Fruit fly (Drosophila melanogaster) whole organism, embryonic: ENCODE data around the gene CG13297.

Experiments
- CG11504 ChIP-seq: fragments of 200-800 bp; sonication (Bioruptor generic); optimal IDR thresholded peaks from 3 replicates; lab custom pipeline; 2019; ENCODE audit warnings: missing biosample characterization, mild to moderate bottlenecking, missing genetic modification characterization, moderate library complexity
- CG13287 ChIP-seq: fragments of 200-800 bp; sonication (Bioruptor generic); IDR thresholded peaks from 2 replicates; pipeline ENCODE4 v1.3.6; 2022; ENCODE audit warnings: missing biosample characterization, missing genetic modification characterization; ENCODE audit not compliant: partially characterized antibody
- CG13624 ChIP-seq: fragments of 200-800 bp; sonication (Bioruptor generic); optimal IDR thresholded peaks from 2 replicates; lab custom pipeline; 2016; ENCODE audit warnings: missing biosample characterization, missing genetic modification characterization
- CG14014 ChIP-seq: fragments of 200-800 bp; sonication (Bioruptor generic); IDR thresholded peaks from 2 replicates; pipeline ENCODE4 v1.3.6; 2022; ENCODE audit warnings: missing biosample characterization, missing genetic modification characterization
- CG14667 ChIP-seq: fragments of 200-800 bp; sonication (Bioruptor generic); IDR thresholded peaks from 2 replicates; pipeline ENCODE4 v1.3.6; 2022; ENCODE audit warnings: missing biosample characterization, missing genetic modification characterization
- CG15696 ChIP-seq: fragments of 200-800 bp; sonication (Bioruptor generic); optimal IDR thresholded peaks from 2 replicates; lab custom pipeline; 2019; ENCODE audit warnings: missing biosample characterization, mild to moderate bottlenecking, missing genetic modification characterization, moderate library complexity
- CG18764 ChIP-seq: fragments of 200-800 bp; sonication (Bioruptor generic); optimal IDR thresholded peaks from 3 replicates; lab custom pipeline; 2016; ENCODE audit warnings: missing biosample characterization, missing genetic modification characterization
- CG2116 ChIP-seq: fragments of 200-800 bp; sonication (Bioruptor generic); optimal IDR thresholded peaks from 3 replicates; lab custom pipeline; 2018; ENCODE audit warnings: missing biosample characterization, mild to moderate bottlenecking, missing genetic modification characterization
- CG2889 ChIP-seq: fragments of 200-800 bp; sonication (Bioruptor generic); IDR thresholded peaks from 3 replicates; pipeline ENCODE4 v1.3.6; 2022; ENCODE audit warnings: missing biosample characterization, missing genetic modification characterization
- CG5953 ChIP-seq: fragments of 200-800 bp; sonication (Bioruptor generic); IDR thresholded peaks from 2 replicates; pipeline ENCODE4 v1.3.6; 2022; ENCODE audit warnings: missing biosample characterization, missing genetic modification characterization
- CG6175 ChIP-seq: fragments of 200-800 bp; sonication (Bioruptor generic); IDR thresholded peaks from 3 replicates; pipeline ENCODE4 v1.3.6; 2022; ENCODE audit warnings: missing biosample characterization, missing genetic modification characterization
- CG6254 ChIP-seq: fragments of 200-800 bp; sonication (Bioruptor generic); optimal IDR thresholded peaks from 3 replicates; lab custom pipeline; 2017; ENCODE audit warnings: mild to moderate bottlenecking, missing biosample characterization, missing genetic modification reagents, missing genetic modification characterization
- CG6683 ChIP-seq: fragments of 200-800 bp; sonication (Bioruptor generic); optimal IDR thresholded peaks from 2 replicates; lab custom pipeline; 2017; ENCODE audit warnings: missing biosample characterization, mild to moderate bottlenecking, missing genetic modification characterization, missing genetic modification reagents
- CG7987 ChIP-seq: fragments of 200-800 bp; sonication (Bioruptor generic); optimal IDR thresholded peaks from 2 replicates; lab custom pipeline; 2018; ENCODE audit warnings: missing biosample characterization, mild to moderate bottlenecking, missing genetic modification characterization, moderate library complexity
- CG8478 ChIP-seq: fragments of >200 bp; optimal IDR thresholded peaks from 2 replicates; lab custom pipeline; 2018
- CG9876 ChIP-seq: fragments of 200-800 bp; sonication (Bioruptor generic); optimal IDR thresholded peaks from 2 replicates; lab custom pipeline; 2016; ENCODE audit warnings: missing biosample characterization, missing genetic modification characterization
- CHES-1-like ChIP-seq: fragments of 200-800 bp; sonication (Bioruptor generic); optimal IDR thresholded peaks from 2 replicates; lab custom pipeline; 2016; ENCODE audit warnings: missing biosample characterization, missing genetic modification characterization
- Camta ChIP-seq: fragments of 200-800 bp; sonication (Bioruptor generic); optimal IDR thresholded peaks from 2 replicates; lab custom pipeline; 2016; ENCODE audit warnings: missing biosample characterization, missing genetic modification characterization
- Drgx ChIP-seq: fragments of 200-800 bp; sonication (Bioruptor generic); IDR thresholded peaks from 2 replicates; pipeline ENCODE4 v1.3.6; 2022; ENCODE audit warnings: missing biosample characterization, missing genetic modification characterization
- Hmx ChIP-seq: fragments of 200-800 bp; sonication (Bioruptor generic); optimal IDR thresholded peaks from 2 replicates; lab custom pipeline; 2016; ENCODE audit warnings: missing biosample characterization, missing genetic modification characterization
- Hr51 ChIP-seq, 2 experiments: fragments of 200-800 bp; sonication (Bioruptor generic); optimal IDR thresholded peaks; 2 replicates in 1 of 2; 3 replicates in 1 of 2; lab custom pipeline; 2016 to 2018; ENCODE audit warnings: missing biosample characterization in 2 of 2, missing genetic modification characterization in 2 of 2, mild to moderate bottlenecking in 1 of 2, moderate library complexity in 1 of 2
- Neu2 ChIP-seq: fragments of 200-800 bp; sonication (Bioruptor generic); optimal IDR thresholded peaks from 3 replicates; lab custom pipeline; 2016; ENCODE audit warnings: missing biosample characterization, missing genetic modification characterization, borderline replicate concordance
- Poxn ChIP-seq: fragments of 200-800 bp; sonication (Bioruptor generic); IDR thresholded peaks from 2 replicates; pipeline ENCODE4 v1.3.6; 2022; ENCODE audit warnings: missing biosample characterization, missing genetic modification characterization
- Side ChIP-seq: fragments of 200-800 bp; sonication (Bioruptor generic); optimal IDR thresholded peaks from 2 replicates; lab custom pipeline; 2016; ENCODE audit warnings: missing biosample characterization, missing genetic modification characterization
- YL-1 ChIP-seq: fragments of 200-800 bp; sonication (Bioruptor generic); optimal IDR thresholded peaks from 3 replicates; lab custom pipeline; 2017; ENCODE audit warnings: missing biosample characterization, mild to moderate bottlenecking, missing genetic modification characterization
- al ChIP-seq: fragments of 200-800 bp; sonication (Bioruptor generic); IDR thresholded peaks from 2 replicates; pipeline ENCODE4 v1.3.6; 2022; ENCODE audit warnings: missing biosample characterization, missing genetic modification characterization
- aop ChIP-seq: fragments of 200-800 bp; sonication (Bioruptor generic); IDR thresholded peaks from 2 replicates; pipeline ENCODE4 v1.3.6; 2022; ENCODE audit warnings: missing biosample characterization, missing genetic modification characterization
- br ChIP-seq: fragments of >200 bp; optimal IDR thresholded peaks from 2 replicates; lab custom pipeline; 2017
- caup ChIP-seq: fragments of 200-800 bp; sonication (Bioruptor generic); optimal IDR thresholded peaks from 3 replicates; lab custom pipeline; 2017; ENCODE audit warnings: missing biosample characterization, mild to moderate bottlenecking, missing genetic modification characterization, moderate library complexity; ENCODE audit not compliant: severe bottlenecking
- croc ChIP-seq: fragments of 200-800 bp; sonication (Bioruptor generic); conservative IDR thresholded peaks from 3 replicates; pipeline ENCODE4 v1.3.6; 2022; ENCODE audit warnings: missing biosample characterization, missing genetic modification characterization
- cwo ChIP-seq: fragments of 200-800 bp; sonication (Bioruptor generic); optimal IDR thresholded peaks from 3 replicates; lab custom pipeline; 2017; ENCODE audit warnings: missing biosample characterization, missing genetic modification characterization, mild to moderate bottlenecking, moderate library complexity, missing genetic modification reagents
- dm ChIP-seq: fragments of 200-800 bp; sonication (Bioruptor generic); optimal IDR thresholded peaks from 3 replicates; lab custom pipeline; 2016; ENCODE audit warnings: missing biosample characterization, missing genetic modification characterization
- fd64A ChIP-seq: fragments of 200-800 bp; sonication (Bioruptor generic); optimal IDR thresholded peaks from 3 replicates; lab custom pipeline; 2018; ENCODE audit warnings: missing biosample characterization, mild to moderate bottlenecking, missing genetic modification characterization
- gsb ChIP-seq: fragments of 200-800 bp; sonication (Bioruptor generic); IDR thresholded peaks from 2 replicates; pipeline ENCODE4 v1.3.6; 2022; ENCODE audit warnings: missing biosample characterization, missing genetic modification characterization
- h ChIP-seq: fragments of >200 bp; optimal IDR thresholded peaks from 2 replicates; lab custom pipeline; 2017
- maf-S ChIP-seq: fragments of 200-800 bp; sonication (Bioruptor generic); optimal IDR thresholded peaks from 2 replicates; lab custom pipeline; 2016; ENCODE audit warnings: missing biosample characterization, missing genetic modification characterization
- mirr ChIP-seq: fragments of 200-800 bp; sonication (Bioruptor generic); optimal IDR thresholded peaks from 3 replicates; lab custom pipeline; 2018; ENCODE audit warnings: missing biosample characterization, mild to moderate bottlenecking, missing genetic modification characterization
- nerfin-2 ChIP-seq: fragments of 200-800 bp; sonication (Bioruptor generic); IDR thresholded peaks from 2 replicates; pipeline ENCODE4 v1.3.6; 2022; ENCODE audit warnings: missing biosample characterization, missing genetic modification characterization; ENCODE audit not compliant: partially characterized antibody
- nmo ChIP-seq: fragments of 200-800 bp; sonication (Bioruptor generic); optimal IDR thresholded peaks from 2 replicates; lab custom pipeline; 2018; ENCODE audit warnings: missing biosample characterization, mild to moderate bottlenecking, missing genetic modification characterization, moderate library complexity
- pfk ChIP-seq: fragments of 200-800 bp; sonication (Bioruptor generic); optimal IDR thresholded peaks from 2 replicates; lab custom pipeline; 2018; ENCODE audit warnings: missing biosample characterization, mild to moderate bottlenecking, missing genetic modification characterization, moderate library complexity
- prd ChIP-seq, 3 experiments: fragments of >200 bp in 2 of 3; fragments of 200-800 bp in 1 of 3; sonication (Bioruptor generic) in 1 of 3; optimal IDR thresholded peaks in 2 of 3; IDR thresholded peaks in 1 of 3; 2 replicates in 2 of 3; 3 replicates in 1 of 3; pipeline versions ENCODE4 v1.3.6 to Lab custom; 2017 to 2022; ENCODE audit warnings: missing biosample characterization in 1 of 3, missing genetic modification characterization in 1 of 3
- rib ChIP-seq: fragments of 200-800 bp; sonication (Bioruptor generic); IDR thresholded peaks from 2 replicates; pipeline ENCODE4 v1.3.6; 2022; ENCODE audit warnings: missing biosample characterization, missing genetic modification characterization
- salm ChIP-seq: fragments of 200-800 bp; sonication (Bioruptor generic); optimal IDR thresholded peaks from 2 replicates; lab custom pipeline; 2018; ENCODE audit warnings: missing biosample characterization, mild to moderate bottlenecking, missing genetic modification characterization
- sc ChIP-seq, 3 experiments: fragments of >200 bp in 2 of 3; fragments of 200-800 bp in 1 of 3; sonication (Bioruptor generic) in 1 of 3; optimal IDR thresholded peaks; 2 replicates in 2 of 3; 3 replicates in 1 of 3; lab custom pipeline; 2017; ENCODE audit warnings: mild to moderate bottlenecking in 1 of 3, missing biosample characterization in 1 of 3, missing genetic modification characterization in 1 of 3, missing genetic modification reagents in 1 of 3
- slbo ChIP-seq: fragments of 200-800 bp; sonication (Bioruptor generic); IDR thresholded peaks from 2 replicates; pipeline ENCODE4 v1.3.6; 2022; ENCODE audit warnings: missing biosample characterization, missing genetic modification characterization
- tgo ChIP-seq: fragments of 200-800 bp; sonication (Bioruptor generic); IDR thresholded peaks from 3 replicates; pipeline ENCODE4 v1.3.6; 2022; ENCODE audit warnings: missing biosample characterization, missing genetic modification characterization
- tll ChIP-seq, 2 experiments: fragments of 200-800 bp in 1 of 2; fragments of >200 bp in 1 of 2; sonication (Bioruptor generic) in 1 of 2; optimal IDR thresholded peaks; 2 replicates each; lab custom pipeline; 2017 to 2019; ENCODE audit warnings: missing biosample characterization in 2 of 2, missing genetic modification characterization in 2 of 2, mild to moderate bottlenecking in 1 of 2, moderate library complexity in 1 of 2
- tx ChIP-seq: fragments of 200-800 bp; sonication (Bioruptor generic); optimal IDR thresholded peaks from 2 replicates; lab custom pipeline; 2016; ENCODE audit warnings: missing biosample characterization, missing genetic modification characterization
- yki ChIP-seq: fragments of >200 bp; optimal IDR thresholded peaks from 3 replicates; lab custom pipeline; 2018
- zen ChIP-seq: fragments of 200-800 bp; sonication (Bioruptor generic); optimal IDR thresholded peaks from 3 replicates; lab custom pipeline; 2018; ENCODE audit warnings: missing biosample characterization, mild to moderate bottlenecking, missing genetic modification characterization, moderate library complexity

CG13297 gene

dm6 chr3L:6157327-6158032 is at the start of gene CG13297 (continued):
- TF ChIP-seq pfk (GFP tag; lab: Kevin White, UChicago), result no peak
- TF ChIP-seq tx (GFP tag; lab: Kevin White, UChicago), result no peak
- no peak for TF ChIP-seq CG6175 (GFP tag; lab: Robert Waterston, UW)
- TF ChIP-seq yki (lab: Kevin White, UChicago), result no peak
- no peak for TF ChIP-seq CG14667 (GFP tag; lab: Robert Waterston, UW)
- TF ChIP-seq al (GFP tag; lab: Robert Waterston, UW), result no peak
- TF ChIP-seq CG15696 (tag; lab: Kevin White, UChicago), result no peak
- no peak for TF ChIP-seq caup
- TF ChIP-seq rib (GFP tag; lab: Robert Waterston, UW), result no peak
- TF ChIP-seq CG9876, result no peak
- TF ChIP-seq salm (tag; lab: Kevin White, UChicago), result peak; percentile 18
- TF ChIP-seq tll (GFP tag; optimal IDR thresholded peaks at IDR 0.05; lab: Kevin White, UChicago), result no peak
- TF ChIP-seq YL-1, result no peak
- TF ChIP-seq croc (GFP tag; lab: Robert Waterston, UW), result peak; percentile 37; the same call in 2 of the 3 replicates
- TF ChIP-seq CG18764 (GFP tag; lab: Kevin White, UChicago), result no peak
- no peak for TF ChIP-seq aop (GFP tag; lab: Robert Waterston, UW)
- TF ChIP-seq CG11504 (tag; lab: Kevin White, UChicago), result peak; percentile 86
- TF ChIP-seq CG13624 (GFP tag; lab: Kevin White, UChicago), result no peak
- no peak for TF ChIP-seq h (lab: Kevin White, UChicago)
- no peak for TF ChIP-seq maf-S (GFP tag; lab: Kevin White, UChicago)
- no peak for TF ChIP-seq Side (GFP tag; lab: Kevin White, UChicago)
- no peak for TF ChIP-seq CG2889 (GFP tag; lab: Robert Waterston, UW)
- TF ChIP-seq zen, result no peak
- peak; percentile 12 for TF ChIP-seq CG6254 (GFP tag; lab: Kevin White, UChicago)
- no peak for TF ChIP-seq sc (optimal IDR thresholded peaks at IDR 0.05; lab: Kevin White, UChicago)
- no peak for TF ChIP-seq sc (GFP tag; optimal IDR thresholded peaks at IDR 0.05; lab: Kevin White, UChicago)
- TF ChIP-seq CHES-1-like (GFP tag; lab: Kevin White, UChicago), result no peak
- TF ChIP-seq gsb (GFP tag; lab: Robert Waterston, UW), result no peak
- no peak for TF ChIP-seq nerfin-2 (GFP tag; lab: Robert Waterston, UW)
- peak; percentile 37; the same call in 1 of the 2 replicates for TF ChIP-seq Drgx
- no peak for TF ChIP-seq CG13287 (GFP tag; lab: Robert Waterston, UW)
- no peak for TF ChIP-seq Camta (GFP tag; lab: Kevin White, UChicago)
- TF ChIP-seq CG14014 (GFP tag; lab: Robert Waterston, UW), result peak; percentile 25; the same call in 1 of the 2 replicates
- no peak for TF ChIP-seq mirr
- TF ChIP-seq slbo (GFP tag; lab: Robert Waterston, UW), result no peak
- TF ChIP-seq CG2116 (GFP tag; lab: Kevin White, UChicago), result no peak
- no peak for TF ChIP-seq Neu2 (GFP tag; lab: Kevin White, UChicago)
- no peak for TF ChIP-seq CG8478 (lab: Kevin White, UChicago)
- TF ChIP-seq dm, result no peak
- TF ChIP-seq nmo (GFP tag; lab: Kevin White, UChicago), result peak; percentile 66
- peak in 1 of 2 experiments; percentile 84 for TF ChIP-seq Hr51 (GFP tag; optimal IDR thresholded peaks at IDR 0.05; lab: Kevin White, UChicago)
- TF ChIP-seq CG7987 (GFP tag; lab: Kevin White, UChicago), result no peak
- TF ChIP-seq Hmx, result no peak
- no peak for TF ChIP-seq CG6683 (GFP tag; lab: Kevin White, UChicago)
- TF ChIP-seq tgo (GFP tag; lab: Robert Waterston, UW), result peak; percentile 60; the same call in 2 of the 3 replicates
- no peak for TF ChIP-seq CG5953 (GFP tag; lab: Robert Waterston, UW)
- no peak for TF ChIP-seq br (lab: Kevin White, UChicago)
- TF ChIP-seq prd (optimal IDR thresholded peaks at IDR 0.05; lab: Kevin White, UChicago), result no peak
- TF ChIP-seq prd (GFP tag; IDR thresholded peaks at IDR 0.05; lab: Robert Waterston, UW), result peak; percentile 59; the same call in 2 of the 3 replicates
- TF ChIP-seq cwo (GFP tag; lab: Kevin White, UChicago), result no peak
- TF ChIP-seq Poxn (GFP tag; lab: Robert Waterston, UW), result no peak
- no peak for TF ChIP-seq fd64A (GFP tag; lab: Kevin White, UChicago)
